Worm (Caenorhabditis elegans): ENCODE data around the gene C15F1.5.

DNA sequence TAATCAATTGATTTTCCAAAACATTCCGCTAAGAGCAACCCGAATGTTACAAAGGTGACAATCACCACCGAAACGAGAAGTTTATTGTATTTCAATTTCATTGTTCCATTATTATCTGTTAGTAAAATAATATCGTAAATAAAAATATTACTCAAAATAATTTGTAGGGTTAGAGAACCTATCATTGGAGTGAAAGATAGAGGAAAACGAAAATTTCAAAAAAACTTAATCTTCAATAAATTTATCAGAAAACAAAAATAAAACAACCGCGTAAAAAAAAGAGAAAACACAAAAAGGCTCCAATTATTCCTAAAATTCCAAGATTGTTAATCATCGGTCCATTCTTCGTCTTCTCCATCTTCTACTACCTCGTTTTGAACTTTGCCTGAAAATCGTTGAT lies 4.8 kb downstream of the C15F1.5 start, which contains the start of gene tra-2:
- no peak for TF ChIP-seq pqm-1 (tag; optimal IDR thresholded peaks at IDR 0.05)
- no peak for TF ChIP-seq lsy-2 (tag; optimal IDR thresholded peaks at IDR 0.05)

Data from whole organism, L1 larva.